Fruit fly (Drosophila melanogaster): Measurements from ENCODE around the gene Papss.

DNA sequence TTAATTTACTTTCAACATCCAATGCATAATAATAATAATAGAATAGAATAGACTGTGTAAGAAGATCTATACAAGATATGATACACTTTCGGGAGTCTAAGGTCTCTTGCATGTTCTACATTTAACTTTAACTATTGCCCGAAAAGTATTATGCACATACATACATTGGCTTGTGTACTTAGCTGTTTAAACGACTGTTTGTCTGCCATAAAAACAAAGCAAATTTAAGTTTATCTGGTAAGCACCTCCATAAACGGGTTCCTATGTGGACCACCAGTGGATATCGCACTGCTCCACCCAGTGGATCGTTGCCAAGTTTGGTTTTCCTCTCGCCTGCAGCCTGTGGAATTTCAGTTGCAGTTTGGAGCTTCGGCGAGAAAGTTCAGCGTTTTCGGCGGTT is 1.9 kb downstream of the Papss start:
- TF ChIP-seq CG16779 (tag; optimal IDR thresholded peaks at IDR 0.05) (no peak), lz (GFP tag; optimal IDR thresholded peaks at IDR 0.05) (no peak), CG7368 (GFP tag; optimal IDR thresholded peaks at IDR 0.05) (no peak), CG1621 (tag; optimal IDR thresholded peaks at IDR 0.05) (no peak), CG10631 (GFP tag; optimal IDR thresholded peaks at IDR 0.05) (no peak), CG8119 (GFP tag; IDR thresholded peaks at IDR 0.05) (no peak), Lpt (GFP tag; optimal IDR thresholded peaks at IDR 0.05) (no peak)

Measured in whole organism, prepupa.